Fruit fly (Drosophila melanogaster) whole organism, embryonic: Measurements from ENCODE around the gene sr.

ENCODE experiments used
- Bgb ChIP-seq: fragments of 200-800 bp; sonication (Bioruptor generic); IDR thresholded peaks from 2 replicates; pipeline ENCODE4 v1.3.6; 2022; ENCODE audit warnings: missing biosample characterization, missing genetic modification characterization; ENCODE audit not compliant: partially characterized antibody
- CG10366 ChIP-seq: fragments of 200-800 bp; sonication (Bioruptor generic); IDR thresholded peaks from 2 replicates; pipeline ENCODE4 v1.3.6; 2022; ENCODE audit warnings: missing biosample characterization, missing genetic modification characterization
- CG10543 ChIP-seq: fragments of 200-800 bp; sonication (Bioruptor generic); optimal IDR thresholded peaks from 3 replicates; lab custom pipeline; 2017; ENCODE audit warnings: missing biosample characterization, mild to moderate bottlenecking, missing genetic modification characterization, moderate library complexity
- CG11504 ChIP-seq: fragments of 200-800 bp; sonication (Bioruptor generic); optimal IDR thresholded peaks from 3 replicates; lab custom pipeline; 2019; ENCODE audit warnings: missing biosample characterization, mild to moderate bottlenecking, missing genetic modification characterization, moderate library complexity
- CG13123 ChIP-seq: fragments of 200-800 bp; sonication (Bioruptor generic); optimal IDR thresholded peaks from 2 replicates; lab custom pipeline; 2016; ENCODE audit warnings: missing biosample characterization, missing genetic modification characterization
- CG13296 ChIP-seq: fragments of 200-800 bp; sonication (Bioruptor generic); optimal IDR thresholded peaks from 3 replicates; lab custom pipeline; 2018; ENCODE audit warnings: missing biosample characterization, mild to moderate bottlenecking, missing genetic modification characterization
- CG15601 ChIP-seq: fragments of 200-800 bp; sonication (Bioruptor generic); optimal IDR thresholded peaks from 3 replicates; lab custom pipeline; 2019; ENCODE audit warnings: missing biosample characterization, mild to moderate bottlenecking, missing genetic modification characterization, moderate library complexity
- CG17359 ChIP-seq: fragments of 200-800 bp; sonication (Bioruptor generic); optimal IDR thresholded peaks from 3 replicates; lab custom pipeline; 2018; ENCODE audit warnings: missing biosample characterization, mild to moderate bottlenecking, missing genetic modification characterization, moderate library complexity
- CG17385 ChIP-seq: fragments of 200-800 bp; sonication (Bioruptor generic); optimal IDR thresholded peaks from 3 replicates; lab custom pipeline; 2018; ENCODE audit warnings: missing biosample characterization, mild to moderate bottlenecking, missing genetic modification characterization
- CG17829 ChIP-seq: fragments of 200-800 bp; optimal IDR thresholded peaks from 2 replicates; lab custom pipeline; 2019; ENCODE audit warnings: missing biosample characterization, mild to moderate bottlenecking, missing genetic modification characterization, moderate library complexity
- CG1792 ChIP-seq: fragments of 200-800 bp; sonication (Bioruptor generic); optimal IDR thresholded peaks from 2 replicates; lab custom pipeline; 2016; ENCODE audit warnings: missing biosample characterization, missing genetic modification characterization
- CG18262 ChIP-seq: fragments of 200-800 bp; optimal IDR thresholded peaks from 3 replicates; lab custom pipeline; 2019; ENCODE audit warnings: missing biosample characterization, mild to moderate bottlenecking, missing genetic modification characterization, moderate library complexity
- CG1832 ChIP-seq: fragments of 200-800 bp; sonication (Bioruptor generic); optimal IDR thresholded peaks from 2 replicates; lab custom pipeline; 2017; ENCODE audit warnings: missing biosample characterization, mild to moderate bottlenecking, missing genetic modification characterization, inconsistent platforms
- CG18599 ChIP-seq: fragments of 200-800 bp; sonication (Bioruptor generic); optimal IDR thresholded peaks from 3 replicates; lab custom pipeline; 2017; ENCODE audit warnings: missing biosample characterization, missing genetic modification characterization, mild to moderate bottlenecking, moderate library complexity, missing genetic modification reagents
- CG2116 ChIP-seq: fragments of 200-800 bp; sonication (Bioruptor generic); optimal IDR thresholded peaks from 3 replicates; lab custom pipeline; 2018; ENCODE audit warnings: missing biosample characterization, mild to moderate bottlenecking, missing genetic modification characterization
- CG2199 ChIP-seq: fragments of 200-800 bp; sonication (Bioruptor generic); IDR thresholded peaks from 3 replicates; pipeline ENCODE4 v1.3.6; 2022; ENCODE audit warnings: missing biosample characterization, missing genetic modification characterization
- CG30431 ChIP-seq: fragments of 200-800 bp; sonication (Bioruptor generic); optimal IDR thresholded peaks from 2 replicates; lab custom pipeline; 2017; ENCODE audit warnings: missing biosample characterization, missing genetic modification characterization
- CG31388 ChIP-seq: fragments of 200-800 bp; sonication (Bioruptor generic); optimal IDR thresholded peaks from 2 replicates; lab custom pipeline; 2016; ENCODE audit warnings: missing biosample characterization, missing genetic modification characterization
- CG3407 ChIP-seq: fragments of 200-800 bp; sonication (Bioruptor generic); optimal IDR thresholded peaks from 2 replicates; lab custom pipeline; 2018; ENCODE audit warnings: missing biosample characterization, mild to moderate bottlenecking, missing genetic modification characterization
- CG4730 ChIP-seq: fragments of 200-800 bp; sonication (Bioruptor generic); IDR thresholded peaks from 2 replicates; pipeline ENCODE4 v1.3.6; 2022; ENCODE audit warnings: missing biosample characterization, missing genetic modification characterization
- CG6175 ChIP-seq: fragments of 200-800 bp; sonication (Bioruptor generic); IDR thresholded peaks from 3 replicates; pipeline ENCODE4 v1.3.6; 2022; ENCODE audit warnings: missing biosample characterization, missing genetic modification characterization
- CG7987 ChIP-seq: fragments of 200-800 bp; sonication (Bioruptor generic); optimal IDR thresholded peaks from 2 replicates; lab custom pipeline; 2018; ENCODE audit warnings: missing biosample characterization, mild to moderate bottlenecking, missing genetic modification characterization, moderate library complexity
- CG9437 ChIP-seq: fragments of 200-800 bp; sonication (Bioruptor generic); optimal IDR thresholded peaks from 2 replicates; lab custom pipeline; 2018; ENCODE audit warnings: missing biosample characterization, mild to moderate bottlenecking, missing genetic modification characterization
- CHES-1-like ChIP-seq: fragments of 200-800 bp; sonication (Bioruptor generic); optimal IDR thresholded peaks from 2 replicates; lab custom pipeline; 2016; ENCODE audit warnings: missing biosample characterization, missing genetic modification characterization
- GATAe ChIP-seq: fragments of 200-800 bp; sonication (Bioruptor generic); conservative IDR thresholded peaks from 2 replicates; pipeline ENCODE4 v1.3.6; 2022; ENCODE audit warnings: missing biosample characterization, missing genetic modification characterization
- Hmx ChIP-seq: fragments of 200-800 bp; sonication (Bioruptor generic); optimal IDR thresholded peaks from 2 replicates; lab custom pipeline; 2016; ENCODE audit warnings: missing biosample characterization, missing genetic modification characterization
- Mad ChIP-seq: fragments of 200-800 bp; sonication (Bioruptor generic); optimal IDR thresholded peaks from 2 replicates; lab custom pipeline; 2016; ENCODE audit warnings: missing biosample characterization, missing genetic modification characterization
- Med ChIP-seq: fragments of 200-800 bp; sonication (Bioruptor generic); peaks from one replicate; lab custom pipeline; 2016; ENCODE audit warnings: missing biosample characterization, missing genetic modification characterization, mild to moderate bottlenecking, inconsistent platforms, moderate library complexity
- Myb ChIP-seq: fragments of 200-800 bp; sonication (Bioruptor generic); optimal IDR thresholded peaks from 2 replicates; lab custom pipeline; 2016; ENCODE audit warnings: missing biosample characterization, missing genetic modification characterization
- NC2β ChIP-seq: fragments of 200-800 bp; sonication (Bioruptor generic); optimal IDR thresholded peaks from 2 replicates; lab custom pipeline; 2016; ENCODE audit warnings: missing biosample characterization, missing genetic modification characterization
- Neu2 ChIP-seq: fragments of 200-800 bp; sonication (Bioruptor generic); optimal IDR thresholded peaks from 3 replicates; lab custom pipeline; 2016; ENCODE audit warnings: missing biosample characterization, missing genetic modification characterization, borderline replicate concordance
- Six4 ChIP-seq: fragments of 200-800 bp; sonication (Bioruptor generic); optimal IDR thresholded peaks from 2 replicates; lab custom pipeline; 2016; ENCODE audit warnings: missing biosample characterization, missing genetic modification characterization
- ac ChIP-seq: fragments of 200-800 bp; sonication (Bioruptor generic); optimal IDR thresholded peaks from 3 replicates; lab custom pipeline; 2017; ENCODE audit warnings: missing biosample characterization, mild to moderate bottlenecking, missing genetic modification characterization
- bbx ChIP-seq: fragments of 200-800 bp; sonication (Bioruptor generic); IDR thresholded peaks from 2 replicates; pipeline ENCODE4 v1.3.6; 2022; ENCODE audit warnings: missing biosample characterization, missing genetic modification characterization; ENCODE audit not compliant: partially characterized antibody
- bcd ChIP-seq: fragments of 200-800 bp; sonication (Bioruptor generic); optimal IDR thresholded peaks from 2 replicates; lab custom pipeline; 2017; ENCODE audit warnings: missing biosample characterization, mild to moderate bottlenecking, missing genetic modification characterization
- chinmo ChIP-seq: fragments of 200-800 bp; sonication (Bioruptor generic); IDR thresholded peaks from 4 replicates; pipeline ENCODE4 v1.3.6; 2022; ENCODE audit warnings: missing biosample characterization, missing genetic modification characterization; ENCODE audit not compliant: partially characterized antibody
- crc ChIP-seq: fragments of 200-800 bp; sonication (Bioruptor generic); optimal IDR thresholded peaks from 2 replicates; lab custom pipeline; 2016; ENCODE audit warnings: missing biosample characterization, missing genetic modification characterization
- crp ChIP-seq, 2 experiments: fragments of 200-800 bp; sonication (Bioruptor generic); optimal IDR thresholded peaks; 2 replicates in 1 of 2; 3 replicates in 1 of 2; lab custom pipeline; 2017; ENCODE audit warnings: missing biosample characterization in 2 of 2, missing genetic modification characterization in 2 of 2, mild to moderate bottlenecking in 1 of 2, moderate library complexity in 1 of 2
- dan ChIP-seq: fragments of 200-800 bp; sonication (Bioruptor generic); IDR thresholded peaks from 2 replicates; pipeline ENCODE4 v1.3.6; 2022; ENCODE audit warnings: missing biosample characterization, missing genetic modification characterization
- fd3F ChIP-seq: fragments of 200-800 bp; sonication (Bioruptor generic); optimal IDR thresholded peaks from 2 replicates; lab custom pipeline; 2018; ENCODE audit warnings: missing biosample characterization, mild to moderate bottlenecking, missing genetic modification characterization, moderate library complexity
- fd96Cb ChIP-seq: fragments of 200-800 bp; sonication (Bioruptor generic); optimal IDR thresholded peaks from 2 replicates; lab custom pipeline; 2018; ENCODE audit warnings: missing biosample characterization, mild to moderate bottlenecking, missing genetic modification characterization, moderate library complexity
- nerfin-2 ChIP-seq: fragments of 200-800 bp; sonication (Bioruptor generic); IDR thresholded peaks from 2 replicates; pipeline ENCODE4 v1.3.6; 2022; ENCODE audit warnings: missing biosample characterization, missing genetic modification characterization; ENCODE audit not compliant: partially characterized antibody
- schlank ChIP-seq: fragments of 200-800 bp; sonication (Bioruptor generic); optimal IDR thresholded peaks from 2 replicates; lab custom pipeline; 2018; ENCODE audit warnings: missing biosample characterization, mild to moderate bottlenecking, missing genetic modification characterization
- sd ChIP-seq: fragments of 200-800 bp; sonication (Bioruptor generic); optimal IDR thresholded peaks from 3 replicates; lab custom pipeline; 2018; ENCODE audit warnings: missing biosample characterization, mild to moderate bottlenecking, missing genetic modification characterization, moderate library complexity
- ssp ChIP-seq: fragments of 200-800 bp; sonication (Bioruptor generic); IDR thresholded peaks from 2 replicates; pipeline ENCODE4 v1.3.6; 2022; ENCODE audit warnings: missing biosample characterization, missing genetic modification characterization
- stc ChIP-seq: fragments of 200-800 bp; sonication (Bioruptor generic); IDR thresholded peaks from 2 replicates; pipeline ENCODE4 v1.3.6; 2022; ENCODE audit warnings: missing biosample characterization, missing genetic modification characterization
- tio ChIP-seq: fragments of 200-800 bp; sonication (Bioruptor generic); optimal IDR thresholded peaks from 2 replicates; lab custom pipeline; 2017; ENCODE audit warnings: missing biosample characterization, missing genetic modification characterization, inconsistent platforms
- vvl ChIP-seq: fragments of 200-800 bp; sonication (Bioruptor generic); IDR thresholded peaks from 2 replicates; pipeline ENCODE4 v1.3.6; 2022; ENCODE audit warnings: missing biosample characterization, missing genetic modification characterization
- wdn ChIP-seq: fragments of 200-800 bp; sonication (Bioruptor generic); IDR thresholded peaks from 2 replicates; pipeline ENCODE4 v1.3.6; 2022; ENCODE audit warnings: missing biosample characterization, missing genetic modification characterization
- yki ChIP-seq: fragments of >200 bp; optimal IDR thresholded peaks from 3 replicates; lab custom pipeline; 2018

sr gene

DNA sequence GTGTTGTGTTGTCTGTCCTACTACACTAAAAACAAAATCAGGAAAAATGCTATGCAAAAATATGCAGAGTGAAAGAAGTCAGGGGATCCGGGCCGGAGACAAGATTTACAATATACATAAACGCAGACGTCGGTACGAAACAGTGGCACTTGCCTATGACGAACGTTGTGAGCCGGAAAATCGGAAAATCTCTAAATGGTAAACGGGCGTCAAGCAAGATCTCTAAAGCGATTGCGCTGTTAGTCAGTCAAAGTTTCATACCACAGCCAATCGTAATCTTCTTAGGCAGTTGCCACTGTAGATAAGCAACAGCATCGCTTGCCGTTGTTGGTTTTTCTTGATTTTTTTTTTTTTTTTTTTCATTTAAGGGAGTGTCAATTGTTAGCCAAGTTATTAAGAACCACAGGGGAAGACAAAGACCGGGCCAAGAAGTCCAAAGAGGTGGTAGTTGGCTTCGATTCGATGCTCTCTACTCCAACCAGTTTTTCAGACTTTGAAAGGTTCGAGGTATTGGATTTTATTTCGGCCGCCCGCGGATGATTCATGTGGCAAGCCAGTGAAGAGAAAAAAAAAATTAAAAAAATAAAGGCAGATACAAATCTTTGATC, 34.5 kb downstream of the sr start (continued):
- TF ChIP-seq nerfin-2, result no peak
- peak; percentile 76 for TF ChIP-seq bcd
- TF ChIP-seq CG31388, result peak; percentile 57
- TF ChIP-seq sd (tag; lab: Kevin White, UChicago), result no peak
- TF ChIP-seq NC2β, result peak; percentile 65
- TF ChIP-seq fd96Cb (tag; lab: Kevin White, UChicago), result peak; percentile 72
- peak; percentile 76 for TF ChIP-seq wdn (GFP tag; lab: Robert Waterston, UW)
- no peak for TF ChIP-seq CG1832
- peak; percentile 30 for TF ChIP-seq CG15601
- peak; percentile 98 for TF ChIP-seq vvl (GFP tag; lab: Robert Waterston, UW)
- TF ChIP-seq CG6175 (GFP tag; lab: Robert Waterston, UW), result peak; percentile 87
- TF ChIP-seq ssp (GFP tag; lab: Robert Waterston, UW), result peak; percentile 87
- peak; percentile 62 for TF ChIP-seq ac
- TF ChIP-seq crc (GFP tag; lab: Kevin White, UChicago), result peak; percentile 61
- peak; percentile 66 for TF ChIP-seq CG18599 (GFP tag; lab: Kevin White, UChicago)
- TF ChIP-seq CG9437 (GFP tag; lab: Kevin White, UChicago), result peak; percentile 37
- TF ChIP-seq Mad (GFP tag; lab: Kevin White, UChicago), result peak; percentile 41
- peak; percentile 60 for TF ChIP-seq CHES-1-like (GFP tag; lab: Kevin White, UChicago)
- no peak; the same call in 1 of the 2 replicates for TF ChIP-seq dan (GFP tag; lab: Robert Waterston, UW)
- peak; percentile 89 for TF ChIP-seq stc
- TF ChIP-seq CG17829 (tag; lab: Kevin White, UChicago), result peak; percentile 88
- TF ChIP-seq CG13123, result peak; percentile 5
- peak; percentile 64 for TF ChIP-seq fd3F (GFP tag; lab: Kevin White, UChicago)
- TF ChIP-seq CG2116 (GFP tag; lab: Kevin White, UChicago), result no peak
- TF ChIP-seq CG7987 (GFP tag; lab: Kevin White, UChicago), result no peak
- no peak for TF ChIP-seq crp (GFP tag; optimal IDR thresholded peaks at IDR 0.05; lab: Kevin White, UChicago)
- peak; percentile 70 for TF ChIP-seq CG30431 (GFP tag; lab: Kevin White, UChicago)
- TF ChIP-seq CG18262 (tag; lab: Kevin White, UChicago), result peak; percentile 90
- peak; percentile 73 for TF ChIP-seq CG11504 (tag; lab: Kevin White, UChicago)
- TF ChIP-seq CG17385 (GFP tag; lab: Kevin White, UChicago), result peak; percentile 54
- no peak for TF ChIP-seq yki (lab: Kevin White, UChicago)
- TF ChIP-seq Myb (GFP tag; lab: Kevin White, UChicago), result peak; percentile 52
- TF ChIP-seq Hmx (GFP tag; lab: Kevin White, UChicago), result no peak
- peak; percentile 92 for TF ChIP-seq CG4730
- no peak for TF ChIP-seq Bgb (GFP tag; lab: Robert Waterston, UW)
- peak; percentile 98 for TF ChIP-seq CG2199 (GFP tag; lab: Robert Waterston, UW)
- TF ChIP-seq CG13296 (GFP tag; lab: Kevin White, UChicago), result peak; percentile 72
- peak; percentile 99 for TF ChIP-seq Med (GFP tag; lab: Kevin White, UChicago)
- TF ChIP-seq bbx (GFP tag; lab: Robert Waterston, UW), result no peak
- 0 out of 4 replicates have a peak, but pooled peaks have one; percentile 14 for TF ChIP-seq chinmo (GFP tag; lab: Robert Waterston, UW)
- peak; percentile 81 for TF ChIP-seq Six4
- TF ChIP-seq CG3407 (GFP tag; lab: Kevin White, UChicago), result peak; percentile 43
- TF ChIP-seq CG1792, result peak; percentile 65
- peak; percentile 51 for TF ChIP-seq CG10543 (GFP tag; lab: Kevin White, UChicago)
- no peak for TF ChIP-seq GATAe (GFP tag; lab: Robert Waterston, UW)
- TF ChIP-seq CG17359, result no peak
- TF ChIP-seq schlank (tag; lab: Kevin White, UChicago), result no peak
- TF ChIP-seq tio (GFP tag; lab: Kevin White, UChicago), result peak; percentile 45
- TF ChIP-seq Neu2 (GFP tag; lab: Kevin White, UChicago), result peak; percentile 49
- TF ChIP-seq CG10366 (GFP tag; lab: Robert Waterston, UW), result peak; percentile 90
